In genomic region chr3R:11372053-11373016, dm6 we compare ENCODE assay signal across 5 fruit fly cellular contexts.
TF ChIP-seq lines count a peak whose summit lies in the region.

No protein-coding gene starts in this region.

- peak; percentile 28 for TF ChIP-seq CTCF in whole organism, embryonic (GFP tag; optimal IDR thresholded peaks at IDR 0.05; lab: Kevin White, UChicago)

TF ChIP-seq in whole organism, adult, 20 proteins besides CTCF, POLR2A, EP300 and RAD21:
- TF ChIP-seq pad (GFP tag; optimal IDR thresholded peaks at IDR 0.05; lab: Kevin White, UChicago) (peak; percentile 79), CG12768 (GFP tag; optimal IDR thresholded peaks at IDR 0.05; lab: Kevin White, UChicago) (no peak)

TF ChIP-seq in whole organism, embryonic, 481 proteins besides CTCF, POLR2A, EP300 and RAD21 (continues in another document):
- TF ChIP-seq Xbp1 (GFP tag; optimal IDR thresholded peaks at IDR 0.05; lab: Kevin White, UChicago) (no peak), pzg (GFP tag; optimal IDR thresholded peaks at IDR 0.05; lab: Kevin White, UChicago) (no peak), lab (GFP tag; optimal IDR thresholded peaks at IDR 0.05; lab: Kevin White, UChicago) (peak; percentile 34), Adf1 (GFP tag; IDR thresholded peaks at IDR 0.05; lab: Robert Waterston, UW) (peak; percentile 98), her (GFP tag; optimal IDR thresholded peaks at IDR 0.05; lab: Kevin White, UChicago) (peak; percentile 25), cg (GFP tag; optimal IDR thresholded peaks at IDR 0.05; lab: Kevin White, UChicago) (peak; percentile 97), CG1603 (tag; optimal IDR thresholded peaks at IDR 0.05; lab: Kevin White, UChicago) (no peak), Ets97D (GFP tag; optimal IDR thresholded peaks at IDR 0.05; lab: Kevin White, UChicago) (peak; percentile 37), pan (optimal IDR thresholded peaks at IDR 0.05; lab: Kevin White, UChicago) (no peak), pan (GFP tag; optimal IDR thresholded peaks at IDR 0.05 in 1 of 2, IDR thresholded peaks at IDR 0.05 in 1 of 2) (peak in 1 of 2 experiments; percentile 19), trh (GFP tag; optimal IDR thresholded peaks at IDR 0.05; lab: Kevin White, UChicago) (no peak), Nf-YB (GFP tag; optimal IDR thresholded peaks at IDR 0.05; lab: Kevin White, UChicago) (peak; percentile 96), Spps (tag; optimal IDR thresholded peaks at IDR 0.05; lab: Kevin White, UChicago) (peak; percentile 32), nmo (GFP tag; optimal IDR thresholded peaks at IDR 0.05; lab: Kevin White, UChicago) (peak; percentile 14), twi (tag; optimal IDR thresholded peaks at IDR 0.05; lab: Kevin White, UChicago) (no peak), CG8089 (GFP tag; optimal IDR thresholded peaks at IDR 0.05; lab: Kevin White, UChicago) (peak; percentile 54), CG8478 (optimal IDR thresholded peaks at IDR 0.05; lab: Kevin White, UChicago) (peak; percentile 94), H15 (GFP tag; IDR thresholded peaks at IDR 0.05; lab: Robert Waterston, UW) (no peak), CG15696 (tag; optimal IDR thresholded peaks at IDR 0.05; lab: Kevin White, UChicago) (no peak), Gsc (GFP tag; IDR thresholded peaks at IDR 0.05; lab: Robert Waterston, UW) (no peak), ac (GFP tag; optimal IDR thresholded peaks at IDR 0.05; lab: Kevin White, UChicago) (peak; percentile 42), fd64A (GFP tag; optimal IDR thresholded peaks at IDR 0.05; lab: Kevin White, UChicago) (peak; percentile 28), CG9609 (GFP tag; optimal IDR thresholded peaks at IDR 0.05; lab: Kevin White, UChicago) (no peak)

TF ChIP-seq in whole organism, prepupa, 60 proteins besides CTCF, POLR2A, EP300 and RAD21:
- TF ChIP-seq Met (GFP tag; optimal IDR thresholded peaks at IDR 0.05; lab: Kevin White, UChicago) (no peak), CG3919 (GFP tag; optimal IDR thresholded peaks at IDR 0.05; lab: Kevin White, UChicago) (peak; percentile 57), Eip93F (GFP tag; optimal IDR thresholded peaks at IDR 0.05; lab: Kevin White, UChicago) (no peak), eg (GFP tag; IDR thresholded peaks at IDR 0.05; lab: Robert Waterston, UW) (0 out of 3 replicates have a peak, but pooled peaks have one; percentile 24), Eip78C (GFP tag; lab: Kevin White, UChicago) (peak; percentile 35), CG10669 (GFP tag; optimal IDR thresholded peaks at IDR 0.05; lab: Kevin White, UChicago) (no peak), esn (GFP tag; optimal IDR thresholded peaks at IDR 0.05; lab: Kevin White, UChicago) (peak; percentile 24), svp (GFP tag; lab: Kevin White, UChicago) (peak; percentile 60), CG6163 (GFP tag; IDR thresholded peaks at IDR 0.05; lab: Robert Waterston, UW) (0 out of 3 replicates have a peak, but pooled peaks have one; percentile 34), Sox102F (GFP tag; optimal IDR thresholded peaks at IDR 0.05; lab: Kevin White, UChicago) (peak; percentile 46), topi (GFP tag; optimal IDR thresholded peaks at IDR 0.05; lab: Kevin White, UChicago) (peak; percentile 20)

TF ChIP-seq in whole organism, pupa, 21 proteins besides CTCF, POLR2A, EP300 and RAD21:
- TF ChIP-seq CG13204 (GFP tag; optimal IDR thresholded peaks at IDR 0.05; lab: Kevin White, UChicago) (peak; percentile 57), Ets98B (GFP tag; IDR thresholded peaks at IDR 0.05; lab: Robert Waterston, UW) (no peak), Pif1A (GFP tag; optimal IDR thresholded peaks at IDR 0.05; lab: Kevin White, UChicago) (peak; percentile 5)

TF ChIP-seq in whole organism, wandering third instar larva, 38 proteins besides CTCF, POLR2A, EP300 and RAD21:
- TF ChIP-seq Hnf4 (GFP tag; optimal IDR thresholded peaks at IDR 0.05; lab: Kevin White, UChicago) (no peak), fru (GFP tag; optimal IDR thresholded peaks at IDR 0.05; lab: Kevin White, UChicago) (peak; percentile 14), CrebA (GFP tag; optimal IDR thresholded peaks at IDR 0.05; lab: Kevin White, UChicago; ENCODE audit: borderline replicate concordance) (no peak), Sp1 (GFP tag; optimal IDR thresholded peaks at IDR 0.05; lab: Kevin White, UChicago) (peak; percentile 8), pan (optimal IDR thresholded peaks at IDR 0.05; lab: Kevin White, UChicago) (no peak), br (GFP tag; optimal IDR thresholded peaks at IDR 0.05; lab: Kevin White, UChicago) (no peak), HLH106 (tag; optimal IDR thresholded peaks at IDR 0.05; lab: Kevin White, UChicago) (no peak), Dfd (GFP tag; optimal IDR thresholded peaks at IDR 0.05; lab: Kevin White, UChicago) (peak; percentile 91), CG9705 (GFP tag; optimal IDR thresholded peaks at IDR 0.05; lab: Kevin White, UChicago) (no peak), jim (GFP tag; optimal IDR thresholded peaks at IDR 0.05; lab: Kevin White, UChicago) (no peak), sv (GFP tag; optimal IDR thresholded peaks at IDR 0.05; lab: Kevin White, UChicago) (no peak), brk (GFP tag; optimal IDR thresholded peaks at IDR 0.05; lab: Kevin White, UChicago) (no peak), psq (GFP tag; optimal IDR thresholded peaks at IDR 0.05; lab: Kevin White, UChicago) (peak; percentile 77), rgr (GFP tag; optimal IDR thresholded peaks at IDR 0.05; lab: Kevin White, UChicago) (no peak), dl (GFP tag; optimal IDR thresholded peaks at IDR 0.05; lab: Kevin White, UChicago; ENCODE audit: insufficient read depth in 1 of 2, partially characterized antibody in 2 of 2) (no peak), CG32264 (GFP tag; optimal IDR thresholded peaks at IDR 0.05; lab: Kevin White, UChicago) (no peak), Hr78 (GFP tag; optimal IDR thresholded peaks at IDR 0.05; lab: Kevin White, UChicago) (no peak), Rel (GFP tag; optimal IDR thresholded peaks at IDR 0.05; lab: Kevin White, UChicago) (peak; percentile 12), Rel (tag; optimal IDR thresholded peaks at IDR 0.05; lab: Kevin White, UChicago) (no peak), GATAd (GFP tag; optimal IDR thresholded peaks at IDR 0.05; lab: Kevin White, UChicago) (no peak), N (GFP tag; optimal IDR thresholded peaks at IDR 0.05; lab: Kevin White, UChicago) (no peak), Vsx2 (GFP tag; optimal IDR thresholded peaks at IDR 0.05; lab: Kevin White, UChicago; ENCODE audit: partially characterized antibody) (no peak), sage (GFP tag; optimal IDR thresholded peaks at IDR 0.05; lab: Kevin White, UChicago) (no peak), foxo (GFP tag; optimal IDR thresholded peaks at IDR 0.05; lab: Kevin White, UChicago) (no peak), lola (GFP tag; optimal IDR thresholded peaks at IDR 0.05; lab: Kevin White, UChicago) (no peak), OdsH (GFP tag; optimal IDR thresholded peaks at IDR 0.05; lab: Kevin White, UChicago) (no peak), ey (GFP tag; optimal IDR thresholded peaks at IDR 0.05; lab: Kevin White, UChicago) (no peak), woc (GFP tag; optimal IDR thresholded peaks at IDR 0.05; lab: Kevin White, UChicago) (no peak), Hr83 (GFP tag; optimal IDR thresholded peaks at IDR 0.05; lab: Kevin White, UChicago; ENCODE audit: poor library complexity, severe bottlenecking) (no peak), usp (GFP tag; optimal IDR thresholded peaks at IDR 0.05; lab: Kevin White, UChicago) (no peak), Abd-B (GFP tag; optimal IDR thresholded peaks at IDR 0.05; lab: Kevin White, UChicago) (no peak), Mio (GFP tag; optimal IDR thresholded peaks at IDR 0.05; lab: Kevin White, UChicago) (no peak), dsf (GFP tag; optimal IDR thresholded peaks at IDR 0.05; lab: Kevin White, UChicago; ENCODE audit: borderline replicate concordance) (no peak), tai (GFP tag; optimal IDR thresholded peaks at IDR 0.05; lab: Kevin White, UChicago) (no peak), Dif (GFP tag; optimal IDR thresholded peaks at IDR 0.05; lab: Kevin White, UChicago; ENCODE audit: partially characterized antibody) (peak; percentile 10), Jra (GFP tag; optimal IDR thresholded peaks at IDR 0.05; lab: Kevin White, UChicago) (no peak), dmrt93B (GFP tag; optimal IDR thresholded peaks at IDR 0.05; lab: Kevin White, UChicago) (no peak), Myc (optimal IDR thresholded peaks at IDR 0.05; lab: Kevin White, UChicago) (no peak), h (GFP tag; optimal IDR thresholded peaks at IDR 0.05; lab: Kevin White, UChicago) (no peak)
